Worm (Caenorhabditis elegans): ENCODE measurements around the gene W02B12.16.

Gene W02B12.16

ce11 chrII:11510373-11510772 is 34.1 kb upstream of the W02B12.16 start, which contains the start of gene npr-41:
TSS of gene npr-41 (plus strand) at chrII:11510673.
- TF ChIP-seq nhr-20 (tag; optimal IDR thresholded peaks at IDR 0.05) (no peak), nhr-85 (tag) (peak; percentile 19)

DNA sequence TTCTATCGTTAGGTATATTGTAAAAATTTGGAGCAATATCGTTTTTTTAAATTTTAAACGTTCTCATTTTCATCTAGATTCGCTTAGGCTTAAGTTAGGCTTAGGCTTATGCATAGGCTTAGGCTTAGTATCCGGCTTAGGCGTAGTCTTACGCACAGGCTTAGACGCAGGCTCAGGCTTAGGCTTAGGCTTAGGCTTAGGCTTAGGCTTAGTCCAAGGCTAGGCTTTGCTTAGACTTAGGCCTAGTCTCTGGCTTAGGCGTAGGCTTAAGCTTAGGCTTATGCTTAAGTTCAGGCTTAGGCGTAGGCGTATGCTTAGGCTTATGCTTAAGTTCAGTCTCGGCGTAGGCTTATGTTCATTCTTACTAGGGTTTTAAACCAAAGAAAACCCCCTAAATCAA is 27.5 kb upstream of the W02B12.16 start:
- TF ChIP-seq rnt-1 (tag; optimal IDR thresholded peaks at IDR 0.05) = no peak
- TF ChIP-seq isw-1 (GFP tag; IDR thresholded peaks at IDR 0.05) = no peak
- TF ChIP-seq mdl-1 (tag; optimal IDR thresholded peaks at IDR 0.05) = no peak
- TF ChIP-seq ama-1 (optimal IDR thresholded peaks at IDR 0.05) = no peak
- TF ChIP-seq nhr-47 (tag; optimal IDR thresholded peaks at IDR 0.05) = no peak
- no peak for TF ChIP-seq unc-30 (tag; optimal IDR thresholded peaks at IDR 0.05)

ce11 chrII:11501956-11502355 is 25.6 kb upstream of the W02B12.16 start:
- peak; percentile 100 for TF ChIP-seq blmp-1 (tag; optimal IDR thresholded peaks at IDR 0.05)
- no peak for TF ChIP-seq fkh-4 (tag; optimal IDR thresholded peaks at IDR 0.05; ENCODE audit: borderline replicate concordance)
- no peak for TF ChIP-seq sup-37 (GFP tag; optimal IDR thresholded peaks at IDR 0.05)
- TF ChIP-seq pag-3 (tag; optimal IDR thresholded peaks at IDR 0.05; ENCODE audit: borderline replicate concordance, insufficient read depth) = no peak
- TF ChIP-seq elt-3 (tag; optimal IDR thresholded peaks at IDR 0.05) = peak; percentile 28 to 96 (median 84)
- no peak for TF ChIP-seq C34B4.2 (tag; optimal IDR thresholded peaks at IDR 0.05)
- TF ChIP-seq aly-2 (tag; optimal IDR thresholded peaks at IDR 0.05) = no peak
- TF ChIP-seq ama-1 (optimal IDR thresholded peaks at IDR 0.05) = no peak
- TF ChIP-seq snu-23 (GFP tag; optimal IDR thresholded peaks at IDR 0.05) = no peak
- TF ChIP-seq nhr-20 (tag; optimal IDR thresholded peaks at IDR 0.05) = peak; percentile 7
- no peak for TF ChIP-seq nhr-90 (tag; optimal IDR thresholded peaks at IDR 0.05; ENCODE audit: poor library complexity)
- TF ChIP-seq unc-130 (tag; optimal IDR thresholded peaks at IDR 0.05) = no peak
- no peak for TF ChIP-seq pqm-1 (tag; optimal IDR thresholded peaks at IDR 0.05)
- TF ChIP-seq nhr-47 (tag; optimal IDR thresholded peaks at IDR 0.05) = no peak
- TF ChIP-seq lin-15B (tag; optimal IDR thresholded peaks at IDR 0.05) = no peak

ce11 chrII:11500198-11500597 is 23.9 kb upstream of the W02B12.16 start, which contains the start of gene B0334.20:
TSS of gene B0334.20 (minus strand) at chrII:11500459.
- no peak for TF ChIP-seq ceh-88 (GFP tag; IDR thresholded peaks at IDR 0.05)
- TF ChIP-seq lin-35 (GFP tag; optimal IDR thresholded peaks at IDR 0.05) = no peak
- TF ChIP-seq C16A3.4 (tag; optimal IDR thresholded peaks at IDR 0.05) = no peak
- TF ChIP-seq ama-1 (optimal IDR thresholded peaks at IDR 0.05) = no peak
- TF ChIP-seq Y116A8C.19 (tag; optimal IDR thresholded peaks at IDR 0.05; ENCODE audit: borderline replicate concordance) = no peak
- no peak for TF ChIP-seq mef-2 (tag; optimal IDR thresholded peaks at IDR 0.05)
- TF ChIP-seq nhr-47 (tag; optimal IDR thresholded peaks at IDR 0.05) = no peak
- no peak for TF ChIP-seq ets-5 (GFP tag; IDR thresholded peaks at IDR 0.05)
- TF ChIP-seq lir-3 (tag; optimal IDR thresholded peaks at IDR 0.05; ENCODE audit: poor library complexity) = no peak
- TF ChIP-seq lin-14 (GFP tag; optimal IDR thresholded peaks at IDR 0.05) = no peak
- TF ChIP-seq unc-130 (tag; optimal IDR thresholded peaks at IDR 0.05) = no peak
- TF ChIP-seq tlp-1 (tag; optimal IDR thresholded peaks at IDR 0.05) = no peak
- TF ChIP-seq blmp-1 (tag; optimal IDR thresholded peaks at IDR 0.05) = no peak
- no peak for TF ChIP-seq unc-62 (GFP tag; optimal IDR thresholded peaks at IDR 0.05)
- TF ChIP-seq C04F5.9 (tag; optimal IDR thresholded peaks at IDR 0.05) = no peak
- no peak for TF ChIP-seq fkh-4 (tag; optimal IDR thresholded peaks at IDR 0.05; ENCODE audit: borderline replicate concordance)
- TF ChIP-seq vab-15 (tag; optimal IDR thresholded peaks at IDR 0.05) = no peak
- no peak for TF ChIP-seq jun-1 (tag; optimal IDR thresholded peaks at IDR 0.05)
- no peak for TF ChIP-seq nhr-11 (tag; optimal IDR thresholded peaks at IDR 0.05)

DNA sequence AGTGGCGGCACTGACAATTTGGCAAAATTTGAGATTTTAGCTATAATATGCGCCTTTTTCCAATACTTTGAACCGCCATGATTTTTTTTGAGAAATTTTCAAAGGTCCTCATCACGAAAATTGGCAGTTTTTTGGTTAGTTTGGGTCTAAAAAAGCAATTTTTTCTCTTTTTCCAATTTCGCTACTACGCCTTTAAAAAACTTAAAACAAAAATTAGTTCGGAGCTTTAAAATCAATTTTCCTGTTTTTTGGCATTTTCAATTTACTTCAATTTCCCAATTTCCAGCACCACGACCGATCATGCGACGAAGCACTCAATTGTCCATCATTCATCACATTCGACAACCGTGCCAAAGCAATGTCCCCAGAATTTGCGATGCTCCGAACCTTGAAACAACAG is 21.1 kb upstream of the W02B12.16 start, which contains the start of gene B0334.5:
TSS of gene B0334.5 (plus strand) at position 301 of the 400 bp plus-strand sequence.
- TF ChIP-seq ceh-90 (tag; optimal IDR thresholded peaks at IDR 0.05) (no peak), C34B4.2 (tag; optimal IDR thresholded peaks at IDR 0.05) (no peak), mdl-1 (tag; optimal IDR thresholded peaks at IDR 0.05) (no peak), skn-1 (tag; optimal IDR thresholded peaks at IDR 0.05) (no peak), unc-62 (GFP tag; optimal IDR thresholded peaks at IDR 0.05) (no peak), unc-86 (tag; optimal IDR thresholded peaks at IDR 0.05) (no peak), lin-13 (GFP tag; optimal IDR thresholded peaks at IDR 0.05) (no peak)
